Fruit fly (Drosophila melanogaster) Kc167 (cell line): Measurements from ENCODE around the gene Syx8.

Experiments used
- Sin3A ChIP-seq: fragments of >200 bp; optimal IDR thresholded peaks from 2 replicates; lab custom pipeline; 2018; ENCODE audit warnings: missing external identifiers
- ttk ChIP-seq: sonication (Bioruptor generic); optimal IDR thresholded peaks from 2 replicates; lab custom pipeline; 2017; ENCODE audit warnings: missing external identifiers

DNA sequence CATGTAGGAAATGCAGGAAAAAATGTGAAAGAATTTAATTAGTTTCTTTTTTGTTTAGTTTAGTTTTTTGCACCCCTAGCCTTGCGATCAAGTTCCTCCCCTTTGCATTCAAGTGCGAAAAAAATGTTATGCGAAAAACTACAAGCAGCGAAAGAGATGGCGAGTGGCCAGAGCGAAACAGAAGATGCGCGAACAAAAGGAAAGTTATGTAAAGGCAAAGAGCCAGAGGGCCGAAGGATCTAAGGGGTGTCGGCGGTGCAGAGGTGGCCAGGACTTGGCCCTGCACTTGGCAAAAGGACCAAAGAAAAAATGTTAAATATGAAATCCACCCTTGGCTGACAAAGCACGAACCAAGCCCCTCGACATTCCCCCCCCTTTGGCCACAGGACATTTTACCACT lies 47.2 kb upstream of the Syx8 start:
- TF ChIP-seq Sin3A (lab: Kevin White, UChicago) (no peak), ttk (lab: Kevin White, UChicago) (no peak)
